Worm (Caenorhabditis elegans) whole organism, midembryonic: ENCODE data around the gene VZK822L.2.

Source experiments
- T22C8.4 ChIP-seq: fragments of 200-800 bp; sonication (Bioruptor generic); IDR thresholded peaks from 2 replicates; pipeline ENCODE4 v1.3.6; 2022; ENCODE audit warnings: missing genetic modification characterization, missing compliant biosample characterization
- cog-1 ChIP-seq: sonication (generic microtip); optimal IDR thresholded peaks from 2 replicates; lab custom pipeline; 2016; ENCODE audit warnings: missing genetic modification characterization, missing compliant biosample characterization
- flt-1 ChIP-seq: fragments of 200-800 bp; sonication (Bioruptor generic); IDR thresholded peaks from 2 replicates; pipeline ENCODE4 v1.3.6; 2022; ENCODE audit warnings: missing genetic modification characterization, missing compliant biosample characterization
- klf-2 ChIP-seq: fragments of 200-800 bp; sonication (Bioruptor generic); conservative IDR thresholded peaks from 2 replicates; pipeline ENCODE4 v1.3.6; 2022; ENCODE audit warnings: missing genetic modification reagents, missing genetic modification characterization, missing compliant biosample characterization
- med-1 ChIP-seq: sonication (generic microtip); optimal IDR thresholded peaks from 2 replicates; lab custom pipeline; 2017; ENCODE audit warnings: missing genetic modification characterization, mild to moderate bottlenecking, missing compliant biosample characterization, antibody characterized with exemption, missing genetic modification reagents; ENCODE audit not compliant: insufficient read depth
- ref-1 ChIP-seq: fragments of 200-800 bp; sonication (Bioruptor generic); conservative IDR thresholded peaks from 2 replicates; pipeline ENCODE4 v1.3.6; 2022; ENCODE audit warnings: missing genetic modification reagents, missing genetic modification characterization, missing compliant biosample characterization
- tab-1 ChIP-seq: fragments of 200-800 bp; sonication (Bioruptor generic); IDR thresholded peaks from 2 replicates; pipeline ENCODE4 v1.3.6; 2022; ENCODE audit warnings: missing genetic modification characterization, missing compliant biosample characterization
- ztf-23 ChIP-seq: fragments of 200-800 bp; sonication (Bioruptor generic); IDR thresholded peaks from 2 replicates; pipeline ENCODE4 v1.3.6; 2022; ENCODE audit warnings: missing genetic modification reagents, missing genetic modification characterization, missing compliant biosample characterization
- ztf-29 ChIP-seq: fragments of 200-800 bp; sonication (Bioruptor generic); IDR thresholded peaks from 2 replicates; pipeline ENCODE4 v1.3.6; 2022; ENCODE audit warnings: missing genetic modification reagents, missing genetic modification characterization, missing compliant biosample characterization

VZK822L.2 gene

ce11 chrIV:11949717-11950116 is 37.9 kb downstream of the VZK822L.2 start, which contains the start of gene hdl-1:
TSS of gene hdl-1 (minus strand) at chrIV:11949817.
- TF ChIP-seq ref-1 (GFP tag; lab: Robert Waterston, UW), result no peak
- TF ChIP-seq med-1 (GFP tag; lab: Kevin White, UChicago), result no peak
- TF ChIP-seq cog-1 (tag; lab: Kevin White, UChicago), result no peak
- no peak for TF ChIP-seq ztf-23 (GFP tag; lab: Robert Waterston, UW)
- TF ChIP-seq T22C8.4 (GFP tag; lab: Robert Waterston, UW), result no peak
- TF ChIP-seq klf-2, result no peak
- no peak for TF ChIP-seq ztf-29 (GFP tag; lab: Robert Waterston, UW)
- TF ChIP-seq flt-1 (GFP tag; lab: Robert Waterston, UW), result no peak
- TF ChIP-seq tab-1, result no peak

ce11 chrIV:11950270-11950669 is 38.4 kb downstream of the VZK822L.2 start, which contains the start of gene tbx-36:
TSS of gene tbx-36 (plus strand) at chrIV:11950570.
- no peak for TF ChIP-seq cog-1 (tag; lab: Kevin White, UChicago)
- TF ChIP-seq ztf-23 (GFP tag; lab: Robert Waterston, UW), result no peak
- TF ChIP-seq ztf-29 (GFP tag; lab: Robert Waterston, UW), result no peak
- no peak for TF ChIP-seq klf-2
- TF ChIP-seq T22C8.4 (GFP tag; lab: Robert Waterston, UW), result no peak
- no peak for TF ChIP-seq flt-1 (GFP tag; lab: Robert Waterston, UW)
- no peak for TF ChIP-seq ref-1 (GFP tag; lab: Robert Waterston, UW)
- TF ChIP-seq tab-1, result no peak

- TF ChIP-seq ztf-23 (GFP tag; lab: Robert Waterston, UW), result no peak
- TF ChIP-seq med-1 (GFP tag; lab: Kevin White, UChicago), result no peak
Observed at ce11 chrIV:11952612-11953299, 40.9 kb downstream of the VZK822L.2 start, which contains the start of gene gdh-1. TSS of gene gdh-1 (plus strand) at chrIV:11953249.

- no peak for TF ChIP-seq med-1 (GFP tag; lab: Kevin White, UChicago)
- TF ChIP-seq ztf-29 (GFP tag; lab: Robert Waterston, UW), result no peak
- no peak for TF ChIP-seq T22C8.4 (GFP tag; lab: Robert Waterston, UW)
- no peak for TF ChIP-seq tab-1
Observed at ce11 chrIV:11955592-11955991, 43.8 kb downstream of the VZK822L.2 start.

ce11 chrIV:11956387-11956786 is 44.6 kb downstream of the VZK822L.2 start:
- TF ChIP-seq flt-1 (GFP tag; lab: Robert Waterston, UW), result no peak
- TF ChIP-seq T22C8.4 (GFP tag; lab: Robert Waterston, UW), result no peak
- TF ChIP-seq ref-1 (GFP tag; lab: Robert Waterston, UW), result no peak
- no peak for TF ChIP-seq tab-1
- no peak for TF ChIP-seq ztf-23 (GFP tag; lab: Robert Waterston, UW)
- TF ChIP-seq ztf-29 (GFP tag; lab: Robert Waterston, UW), result no peak
- TF ChIP-seq cog-1 (tag; lab: Kevin White, UChicago), result no peak
- no peak for TF ChIP-seq klf-2
- no peak for TF ChIP-seq med-1 (GFP tag; lab: Kevin White, UChicago)

- TF ChIP-seq flt-1 (GFP tag; lab: Robert Waterston, UW) (no peak), tab-1 (no peak), ztf-23 (GFP tag; lab: Robert Waterston, UW) (no peak), med-1 (GFP tag; lab: Kevin White, UChicago) (no peak), ref-1 (GFP tag; lab: Robert Waterston, UW) (no peak), cog-1 (tag; lab: Kevin White, UChicago) (no peak), T22C8.4 (GFP tag; lab: Robert Waterston, UW) (no peak), klf-2 (no peak), ztf-29 (GFP tag; lab: Robert Waterston, UW) (no peak)
Observed at ce11 chrIV:11957074-11957473, 45.3 kb downstream of the VZK822L.2 start.

ce11 chrIV:11959573-11959972 is 47.8 kb downstream of the VZK822L.2 start, which contains the start of gene tgt-1:
TSS of gene tgt-1 (minus strand) at chrIV:11959804.
- TF ChIP-seq tab-1 (no peak), cog-1 (tag; lab: Kevin White, UChicago) (no peak), T22C8.4 (GFP tag; lab: Robert Waterston, UW) (no peak), flt-1 (GFP tag; lab: Robert Waterston, UW) (no peak), ztf-29 (GFP tag; lab: Robert Waterston, UW) (no peak), ref-1 (GFP tag; lab: Robert Waterston, UW) (no peak), ztf-23 (GFP tag; lab: Robert Waterston, UW) (no peak), med-1 (GFP tag; lab: Kevin White, UChicago) (no peak), klf-2 (no peak)

- TF ChIP-seq T22C8.4 (GFP tag; lab: Robert Waterston, UW) (no peak), cog-1 (tag; lab: Kevin White, UChicago) (peak; percentile 2)
Observed at ce11 chrIV:11961485-11962255, 49.8 kb downstream of the VZK822L.2 start, which contains the start of gene ZK829.7. TSS of gene ZK829.7 (minus strand) at chrIV:11961535.
